Fruit fly (Drosophila melanogaster) whole organism, adult: ENCODE measurements around the gene CG43273.
A peak's percentile ranks its signal among the peaks of the same experiment; 100 is the strongest.

Experiments used
- CG11617 ChIP-seq: fragments of 200-800 bp; sonication (Bioruptor generic); optimal IDR thresholded peaks from 2 replicates; lab custom pipeline; 2017; ENCODE audit warnings: mild to moderate bottlenecking, missing biosample characterization, missing genetic modification reagents, missing genetic modification characterization
- CG12768 ChIP-seq: fragments of 200-800 bp; sonication (Bioruptor generic); optimal IDR thresholded peaks from 2 replicates; lab custom pipeline; 2017; ENCODE audit warnings: missing biosample characterization, missing genetic modification characterization, mild to moderate bottlenecking, moderate library complexity, missing genetic modification reagents
- CG14711 ChIP-seq: fragments of 200-800 bp; sonication (Bioruptor generic); optimal IDR thresholded peaks from 2 replicates; lab custom pipeline; 2018; ENCODE audit warnings: missing biosample characterization, mild to moderate bottlenecking, missing genetic modification characterization, moderate library complexity
- CG1620 ChIP-seq: fragments of 200-800 bp; sonication (Bioruptor generic); optimal IDR thresholded peaks from 2 replicates; lab custom pipeline; 2016; ENCODE audit warnings: missing biosample characterization, missing genetic modification characterization
- CG33017 ChIP-seq: fragments of 200-800 bp; sonication (Bioruptor generic); optimal IDR thresholded peaks from 2 replicates; lab custom pipeline; 2018; ENCODE audit warnings: missing biosample characterization, mild to moderate bottlenecking, missing genetic modification characterization, moderate library complexity
- CG5204 ChIP-seq: fragments of 200-800 bp; sonication (Bioruptor generic); optimal IDR thresholded peaks from 2 replicates; lab custom pipeline; 2016; ENCODE audit warnings: missing biosample characterization, missing genetic modification characterization
- CG7045 ChIP-seq: fragments of 200-800 bp; sonication (Bioruptor generic); optimal IDR thresholded peaks from 2 replicates; lab custom pipeline; 2017; ENCODE audit warnings: missing biosample characterization, mild to moderate bottlenecking, missing genetic modification characterization
- CG7101 ChIP-seq: fragments of 200-800 bp; sonication (Bioruptor generic); optimal IDR thresholded peaks from 2 replicates; lab custom pipeline; 2018; ENCODE audit warnings: missing biosample characterization, mild to moderate bottlenecking, missing genetic modification characterization, moderate library complexity
- Clk ChIP-seq: fragments of 200-800 bp; sonication (Bioruptor generic); optimal IDR thresholded peaks from 2 replicates; lab custom pipeline; 2017; ENCODE audit warnings: missing biosample characterization, missing genetic modification characterization
- Crg-1 ChIP-seq: fragments of 200-800 bp; sonication (Bioruptor generic); optimal IDR thresholded peaks from 2 replicates; lab custom pipeline; 2016; ENCODE audit warnings: missing biosample characterization, missing genetic modification characterization
- Hr96 ChIP-seq: fragments of 200-800 bp; sonication (Bioruptor generic); optimal IDR thresholded peaks from 2 replicates; lab custom pipeline; 2016; ENCODE audit warnings: missing biosample characterization, missing genetic modification characterization
- Mnt ChIP-seq: fragments of 200-800 bp; sonication (Bioruptor generic); optimal IDR thresholded peaks from 2 replicates; lab custom pipeline; 2016; ENCODE audit warnings: missing biosample characterization, mild to moderate bottlenecking, missing genetic modification characterization
- bab1 ChIP-seq: fragments of 200-800 bp; sonication (Bioruptor generic); optimal IDR thresholded peaks from 3 replicates; lab custom pipeline; 2019; ENCODE audit warnings: missing biosample characterization, mild to moderate bottlenecking, missing genetic modification characterization, moderate library complexity
- cic ChIP-seq: fragments of 200-800 bp; sonication (Bioruptor generic); optimal IDR thresholded peaks from 2 replicates; lab custom pipeline; 2017; ENCODE audit warnings: missing biosample characterization, mild to moderate bottlenecking, missing genetic modification characterization, moderate library complexity
- cnc ChIP-seq, 2 experiments: fragments of >200 bp; optimal IDR thresholded peaks; 2 replicates each; lab custom pipeline; 2017
- kay ChIP-seq: fragments of 200-800 bp; sonication (Bioruptor generic); peaks from one replicate; lab custom pipeline; 2016; ENCODE audit warnings: missing biosample characterization, missing genetic modification characterization, borderline replicate concordance
- ovo ChIP-seq: fragments of 200-800 bp; sonication (Bioruptor generic); optimal IDR thresholded peaks from 2 replicates; lab custom pipeline; 2016; ENCODE audit warnings: missing biosample characterization, missing genetic modification characterization
- pad ChIP-seq: fragments of 200-800 bp; sonication (Bioruptor generic); optimal IDR thresholded peaks from 3 replicates; lab custom pipeline; 2017; ENCODE audit warnings: missing biosample characterization, missing genetic modification characterization, mild to moderate bottlenecking, moderate library complexity, missing genetic modification reagents
- tj ChIP-seq: fragments of 200-800 bp; sonication (Bioruptor generic); optimal IDR thresholded peaks from 3 replicates; lab custom pipeline; 2017; ENCODE audit warnings: missing biosample characterization, mild to moderate bottlenecking, missing genetic modification characterization, moderate library complexity
- toe ChIP-seq: fragments of 200-800 bp; sonication (Bioruptor generic); optimal IDR thresholded peaks from 2 replicates; lab custom pipeline; 2016; ENCODE audit warnings: missing biosample characterization, missing genetic modification characterization

Gene CG43273

dm6 chr3R:24860316-24860826 lies 30.3 kb downstream of the CG43273 start, which contains the start of gene CG13639:
TSS of gene CG13639 (minus strand) at chr3R:24860366.
- TF ChIP-seq Clk (no peak), ovo (GFP tag; lab: Kevin White, UChicago) (peak; percentile 48), CG7045 (no peak), CG14711 (tag; lab: Kevin White, UChicago) (no peak), CG7101 (tag; lab: Kevin White, UChicago) (no peak), CG33017 (tag; lab: Kevin White, UChicago) (no peak), CG1620 (no peak), pad (GFP tag; lab: Kevin White, UChicago) (no peak), cnc (optimal IDR thresholded peaks at IDR 0.05; lab: Kevin White, UChicago) (peak in 1 of 2 experiments; percentile 42), Crg-1 (no peak), bab1 (GFP tag; lab: Kevin White, UChicago) (no peak), Hr96 (GFP tag; lab: Kevin White, UChicago) (no peak), Mnt (GFP tag; lab: Kevin White, UChicago) (no peak), CG5204 (GFP tag; lab: Kevin White, UChicago) (no peak), CG11617 (no peak)

- no peak for TF ChIP-seq ovo (GFP tag; lab: Kevin White, UChicago)
- no peak for TF ChIP-seq cic (GFP tag; lab: Kevin White, UChicago)
- no peak for TF ChIP-seq CG7101 (tag; lab: Kevin White, UChicago)
- no peak for TF ChIP-seq CG7045
- no peak for TF ChIP-seq CG12768
- no peak for TF ChIP-seq CG5204 (GFP tag; lab: Kevin White, UChicago)
- TF ChIP-seq toe (GFP tag; lab: Kevin White, UChicago) = no peak
- TF ChIP-seq CG1620 = no peak
- TF ChIP-seq tj (GFP tag; lab: Kevin White, UChicago) = no peak
- TF ChIP-seq CG14711 (tag; lab: Kevin White, UChicago) = no peak
- no peak for TF ChIP-seq Mnt (GFP tag; lab: Kevin White, UChicago)
- no peak for TF ChIP-seq CG33017 (tag; lab: Kevin White, UChicago)
- no peak for TF ChIP-seq Clk
- TF ChIP-seq cnc (optimal IDR thresholded peaks at IDR 0.05; lab: Kevin White, UChicago) = no peak
- TF ChIP-seq pad (GFP tag; lab: Kevin White, UChicago) = no peak
- TF ChIP-seq bab1 (GFP tag; lab: Kevin White, UChicago) = no peak
- no peak for TF ChIP-seq kay
- TF ChIP-seq Crg-1 = no peak
- no peak for TF ChIP-seq Hr96 (GFP tag; lab: Kevin White, UChicago)
- no peak for TF ChIP-seq CG11617
These were observed 32.0 kb downstream of the CG43273 start, which contains the start of gene CG13640 for dm6 chr3R:24862065-24862464. TSS of gene CG13640 (minus strand) at chr3R:24862165.

dm6 chr3R:24862574-24863089 lies 32.5 kb downstream of the CG43273 start, which contains the start of gene CG7016:
TSS of gene CG7016 (plus strand) at chr3R:24862931.
- TF ChIP-seq Crg-1 (no peak), toe (GFP tag; lab: Kevin White, UChicago) (no peak), pad (GFP tag; lab: Kevin White, UChicago) (no peak), CG7045 (no peak), bab1 (GFP tag; lab: Kevin White, UChicago) (no peak), Clk (no peak), CG14711 (tag; lab: Kevin White, UChicago) (no peak), cic (GFP tag; lab: Kevin White, UChicago) (no peak), CG1620 (no peak), kay (no peak), CG5204 (GFP tag; lab: Kevin White, UChicago) (no peak)

- no peak for TF ChIP-seq pad (GFP tag; lab: Kevin White, UChicago)
- TF ChIP-seq CG11617 = no peak
- no peak for TF ChIP-seq Crg-1
These were observed 33.8 kb downstream of the CG43273 start for dm6 chr3R:24863894-24864293.

dm6 chr3R:24864719-24865400 lies 34.8 kb downstream of the CG43273 start, which contains the start of the genes Srg1 and Elal:
TSS of gene Srg1 (minus strand) at chr3R:24864732.
TSS of gene Elal (plus strand) at chr3R:24865350.
- TF ChIP-seq CG12768 (peak; percentile 16), Hr96 (GFP tag; lab: Kevin White, UChicago) (no peak), CG14711 (tag; lab: Kevin White, UChicago) (peak; percentile 32), pad (GFP tag; lab: Kevin White, UChicago) (no peak), Clk (no peak), CG5204 (GFP tag; lab: Kevin White, UChicago) (no peak), tj (GFP tag; lab: Kevin White, UChicago) (peak; percentile 27), cnc (optimal IDR thresholded peaks at IDR 0.05; lab: Kevin White, UChicago) (no peak), CG11617 (peak; percentile 6), Crg-1 (no peak), cic (GFP tag; lab: Kevin White, UChicago) (peak; percentile 68), CG33017 (tag; lab: Kevin White, UChicago) (peak; percentile 70), CG1620 (no peak), ovo (GFP tag; lab: Kevin White, UChicago) (no peak), toe (GFP tag; lab: Kevin White, UChicago) (no peak), Mnt (GFP tag; lab: Kevin White, UChicago) (peak; percentile 50), kay (no peak), CG7045 (no peak), bab1 (GFP tag; lab: Kevin White, UChicago) (no peak), CG7101 (tag; lab: Kevin White, UChicago) (peak; percentile 65)

dm6 chr3R:24866976-24867375 lies 36.9 kb downstream of the CG43273 start:
- no peak for TF ChIP-seq CG11617
- no peak for TF ChIP-seq toe (GFP tag; lab: Kevin White, UChicago)
- no peak for TF ChIP-seq cnc (optimal IDR thresholded peaks at IDR 0.05; lab: Kevin White, UChicago)
- TF ChIP-seq Clk = no peak
- no peak for TF ChIP-seq Mnt (GFP tag; lab: Kevin White, UChicago)
- no peak for TF ChIP-seq Crg-1
- no peak for TF ChIP-seq CG5204 (GFP tag; lab: Kevin White, UChicago)
- TF ChIP-seq bab1 (GFP tag; lab: Kevin White, UChicago) = no peak
